Fruit fly (Drosophila melanogaster) whole organism, prepupa: ENCODE results near the gene Ipo9.
A peak's percentile ranks its signal among the peaks of the same experiment; 100 is the strongest.

Source experiments
- CG10669 ChIP-seq: fragments of 200-800 bp; sonication (Bioruptor generic); optimal IDR thresholded peaks from 3 replicates; lab custom pipeline; 2018; ENCODE audit warnings: missing biosample characterization, mild to moderate bottlenecking, missing genetic modification characterization, moderate library complexity
- CG15336 ChIP-seq: fragments of 200-800 bp; sonication (Bioruptor generic); IDR thresholded peaks from 2 replicates; pipeline ENCODE4 v1.3.6; 2022; ENCODE audit warnings: missing biosample characterization, missing genetic modification characterization
- CG16779 ChIP-seq: fragments of 200-800 bp; sonication (Bioruptor generic); optimal IDR thresholded peaks from 3 replicates; lab custom pipeline; 2017; ENCODE audit warnings: missing biosample characterization, mild to moderate bottlenecking, missing genetic modification characterization
- CG6792 ChIP-seq: fragments of 200-800 bp; sonication (Bioruptor generic); optimal IDR thresholded peaks from 3 replicates; lab custom pipeline; 2016; ENCODE audit warnings: missing biosample characterization, missing genetic modification characterization
- Eip93F ChIP-seq: fragments of 200-800 bp; sonication (Bioruptor generic); optimal IDR thresholded peaks from 2 replicates; lab custom pipeline; 2016; ENCODE audit warnings: missing biosample characterization, mild to moderate bottlenecking, missing genetic modification characterization
- Gug ChIP-seq: fragments of 200-800 bp; sonication (Bioruptor generic); IDR thresholded peaks from 2 replicates; pipeline ENCODE4 v1.3.6; 2022; ENCODE audit warnings: missing biosample characterization, missing genetic modification characterization
- Hr38 ChIP-seq: sonication (Bioruptor generic); optimal IDR thresholded peaks from 2 replicates; lab custom pipeline; 2016; ENCODE audit warnings: missing biosample characterization, missing genetic modification characterization
- OdsH ChIP-seq: fragments of 200-800 bp; sonication (Bioruptor generic); optimal IDR thresholded peaks from 3 replicates; lab custom pipeline; 2016; ENCODE audit warnings: missing biosample characterization, missing genetic modification characterization
- acj6 ChIP-seq: fragments of 200-800 bp; sonication (Bioruptor generic); optimal IDR thresholded peaks from 3 replicates; lab custom pipeline; 2016; ENCODE audit warnings: missing biosample characterization, missing genetic modification characterization
- lz ChIP-seq: fragments of 200-800 bp; sonication (Bioruptor generic); optimal IDR thresholded peaks from 3 replicates; lab custom pipeline; 2016; ENCODE audit warnings: missing biosample characterization, missing genetic modification characterization
- salr ChIP-seq, 2 experiments: fragments of 200-800 bp; sonication (Bioruptor generic); optimal IDR thresholded peaks; 3 replicates each; lab custom pipeline; 2016 to 2018; ENCODE audit warnings: missing biosample characterization in 2 of 2, missing genetic modification characterization in 2 of 2, mild to moderate bottlenecking in 1 of 2
- spab ChIP-seq: fragments of 200-800 bp; sonication (Bioruptor generic); optimal IDR thresholded peaks from 2 replicates; lab custom pipeline; 2017; ENCODE audit warnings: missing biosample characterization, mild to moderate bottlenecking, missing genetic modification characterization, missing genetic modification reagents

DNA sequence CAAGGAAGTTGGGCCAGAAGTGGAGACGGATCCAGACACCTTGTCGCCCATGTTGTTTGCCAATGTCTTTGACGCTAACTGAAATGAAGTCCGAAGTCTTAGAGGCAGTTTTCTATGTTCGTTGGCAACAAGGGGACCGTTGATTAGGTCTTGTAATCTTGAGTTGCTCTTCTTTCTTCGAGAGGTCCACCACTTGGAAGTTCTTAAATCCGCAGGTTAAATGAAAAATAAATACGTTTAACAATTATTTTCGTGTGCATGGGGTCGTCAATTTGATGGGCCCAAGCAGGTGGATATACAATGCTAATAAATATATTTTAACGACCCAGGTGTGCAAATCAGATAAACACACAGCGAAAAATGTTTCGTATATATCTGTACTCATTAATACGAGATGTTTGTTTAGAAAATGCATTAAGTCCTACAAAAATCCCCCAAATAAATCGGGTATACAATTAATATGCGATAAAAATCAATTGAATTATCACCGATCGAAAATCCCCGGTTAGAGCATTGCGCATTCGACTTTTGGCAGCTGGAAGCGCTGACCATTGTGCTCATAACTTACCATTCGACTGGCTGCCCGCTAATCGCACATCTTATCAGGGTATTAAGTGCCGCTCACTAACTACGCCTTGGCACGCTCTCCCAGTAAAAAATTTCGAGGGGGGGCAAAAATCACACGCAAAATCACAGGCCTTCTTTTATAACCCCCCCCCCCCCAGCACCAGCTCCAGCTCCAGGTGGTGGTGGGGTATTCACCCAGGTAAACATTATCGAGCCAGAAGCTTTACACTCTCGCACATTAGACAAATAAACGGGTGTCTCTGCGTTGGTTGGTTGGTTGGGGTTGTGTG is 48.4 kb downstream of the Ipo9 start, which contains the start of gene PGRP-LB:
- TF ChIP-seq CG6792 (GFP tag; lab: Kevin White, UChicago) (no peak), acj6 (GFP tag; lab: Kevin White, UChicago) (no peak), CG10669 (GFP tag; lab: Kevin White, UChicago) (no peak), salr (GFP tag; optimal IDR thresholded peaks at IDR 0.05; lab: Kevin White, UChicago) (no peak), lz (GFP tag; lab: Kevin White, UChicago) (peak; percentile 25), Gug (GFP tag; lab: Robert Waterston, UW) (no peak), CG16779 (no peak), OdsH (no peak), Hr38 (no peak), spab (GFP tag; lab: Kevin White, UChicago) (no peak), CG15336 (GFP tag; lab: Robert Waterston, UW) (no peak), Eip93F (GFP tag; lab: Kevin White, UChicago) (no peak)
